Fruit fly (Drosophila melanogaster) whole organism, pupa: Measurements from ENCODE around the gene Ak1.

Source experiments
- CG10348 ChIP-seq: fragments of 200-800 bp; sonication (Bioruptor generic); IDR thresholded peaks from 2 replicates; pipeline ENCODE4 v1.3.6; 2022; ENCODE audit warnings: missing biosample characterization, missing genetic modification characterization
- CG12605 ChIP-seq: fragments of 200-800 bp; sonication (Bioruptor generic); IDR thresholded peaks from 2 replicates; pipeline ENCODE4 v1.3.6; 2022; ENCODE audit warnings: missing biosample characterization, missing genetic modification characterization
- CG17806 ChIP-seq: fragments of 200-800 bp; sonication (Bioruptor generic); optimal IDR thresholded peaks from 2 replicates; lab custom pipeline; 2018; ENCODE audit warnings: missing biosample characterization, mild to moderate bottlenecking, missing genetic modification characterization, moderate library complexity
- CG34367 ChIP-seq: fragments of 200-800 bp; sonication (Bioruptor generic); optimal IDR thresholded peaks from 2 replicates; lab custom pipeline; 2018; ENCODE audit warnings: missing biosample characterization, mild to moderate bottlenecking, missing genetic modification characterization
- CG4496 ChIP-seq: fragments of 200-800 bp; sonication (Bioruptor generic); IDR thresholded peaks from 3 replicates; pipeline ENCODE4 v1.3.6; 2022; ENCODE audit warnings: missing biosample characterization, missing genetic modification characterization
- CG8159 ChIP-seq: fragments of 200-800 bp; sonication (Bioruptor generic); optimal IDR thresholded peaks from 3 replicates; lab custom pipeline; 2018; ENCODE audit warnings: missing biosample characterization, mild to moderate bottlenecking, missing genetic modification characterization, moderate library complexity
- CG8301 ChIP-seq: fragments of 200-800 bp; sonication (Bioruptor generic); optimal IDR thresholded peaks from 2 replicates; lab custom pipeline; 2018; ENCODE audit warnings: missing biosample characterization, mild to moderate bottlenecking, missing genetic modification characterization
- CG9948 ChIP-seq: fragments of 200-800 bp; sonication (Bioruptor generic); optimal IDR thresholded peaks from 2 replicates; lab custom pipeline; 2018; ENCODE audit warnings: missing biosample characterization, mild to moderate bottlenecking, missing genetic modification characterization, moderate library complexity
- Ets98B ChIP-seq: fragments of 200-800 bp; sonication (Bioruptor generic); IDR thresholded peaks from 2 replicates; pipeline ENCODE4 v1.3.6; 2022; ENCODE audit warnings: missing biosample characterization, missing genetic modification characterization
- Pif1A ChIP-seq: fragments of 200-800 bp; sonication (Bioruptor generic); optimal IDR thresholded peaks from 3 replicates; lab custom pipeline; 2016; ENCODE audit warnings: missing biosample characterization, missing genetic modification characterization
- Pif1B ChIP-seq: fragments of 200-800 bp; sonication (Bioruptor generic); optimal IDR thresholded peaks from 3 replicates; lab custom pipeline; 2016; ENCODE audit warnings: missing biosample characterization, missing genetic modification characterization
- fd96Ca ChIP-seq: fragments of 200-800 bp; sonication (Bioruptor generic); IDR thresholded peaks from 3 replicates; pipeline ENCODE4 v1.3.6; 2022; ENCODE audit warnings: missing biosample characterization, missing genetic modification characterization
- rn ChIP-seq: fragments of 200-800 bp; sonication (Bioruptor generic); IDR thresholded peaks from 2 replicates; pipeline ENCODE4 v1.3.6; 2022; ENCODE audit warnings: missing biosample characterization, missing genetic modification characterization

Gene Ak1

DNA sequence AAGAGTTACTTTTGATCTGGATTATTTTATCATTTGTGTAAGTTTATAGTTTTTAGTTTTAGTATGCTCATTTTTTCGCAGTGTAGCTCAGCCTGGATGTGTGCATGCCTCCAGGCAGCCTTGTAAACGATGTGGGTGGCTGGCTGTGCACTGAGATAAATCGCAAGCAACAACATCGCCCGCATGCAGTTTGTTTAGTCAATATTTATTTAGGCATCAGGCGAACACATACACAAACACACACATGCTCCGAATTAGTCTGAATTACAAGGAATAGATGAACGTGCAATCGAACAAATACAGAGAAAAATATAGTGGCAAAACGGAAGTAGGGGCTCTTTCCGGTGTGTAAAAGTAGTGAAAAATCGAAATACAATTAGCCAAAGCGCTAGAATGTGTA lies 40.8 kb downstream of the Ak1 start:
- TF ChIP-seq CG12605 (GFP tag; lab: Robert Waterston, UW) = no peak
- no peak for TF ChIP-seq rn (GFP tag; lab: Robert Waterston, UW)
- TF ChIP-seq Ets98B (GFP tag; lab: Robert Waterston, UW) = 0 out of 2 replicates have a peak, but pooled peaks have one; percentile 14
- peak; percentile 52; the same call in 2 of the 3 replicates for TF ChIP-seq CG4496
- no peak for TF ChIP-seq fd96Ca (GFP tag; lab: Robert Waterston, UW)
- TF ChIP-seq CG34367 (tag; lab: Kevin White, UChicago) = no peak
- TF ChIP-seq CG8301 (tag; lab: Kevin White, UChicago) = no peak
- TF ChIP-seq CG17806 (tag; lab: Kevin White, UChicago) = no peak
- no peak for TF ChIP-seq CG8159 (tag; lab: Kevin White, UChicago)
- TF ChIP-seq Pif1B (GFP tag; lab: Kevin White, UChicago) = no peak
- TF ChIP-seq CG10348 (GFP tag; lab: Robert Waterston, UW) = no peak

DNA sequence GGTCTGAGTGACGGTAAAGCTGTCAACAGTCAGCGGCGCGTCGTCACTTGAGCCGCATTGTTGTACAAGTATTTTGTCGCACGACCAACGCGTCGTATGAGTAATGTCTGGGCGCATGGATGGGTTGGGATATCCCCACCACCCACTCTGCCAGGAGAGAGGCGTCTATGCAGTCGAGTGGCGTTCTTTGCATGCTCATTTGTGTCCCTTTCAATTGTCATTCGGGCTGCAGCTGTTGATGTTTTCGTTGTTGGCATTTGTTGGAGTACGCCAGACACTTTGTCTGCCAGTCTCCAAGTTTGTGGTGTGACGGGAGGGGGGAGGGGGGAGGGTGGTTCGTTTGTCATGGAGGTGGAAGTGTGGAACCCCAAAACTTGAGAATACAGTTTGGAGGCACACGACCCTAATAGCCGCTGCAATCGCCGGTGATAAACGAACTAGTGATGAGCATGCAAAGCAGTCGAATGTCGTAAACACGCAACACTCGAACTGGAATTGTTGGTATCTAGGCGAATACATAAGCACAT lies 41.7 kb downstream of the Ak1 start:
- TF ChIP-seq CG9948 = no peak
- TF ChIP-seq CG17806 (tag; lab: Kevin White, UChicago) = no peak
- no peak for TF ChIP-seq Pif1A (GFP tag; lab: Kevin White, UChicago)
